Fruit fly (Drosophila melanogaster): ENCODE data around the gene mtSSB.

Gene mtSSB

DNA sequence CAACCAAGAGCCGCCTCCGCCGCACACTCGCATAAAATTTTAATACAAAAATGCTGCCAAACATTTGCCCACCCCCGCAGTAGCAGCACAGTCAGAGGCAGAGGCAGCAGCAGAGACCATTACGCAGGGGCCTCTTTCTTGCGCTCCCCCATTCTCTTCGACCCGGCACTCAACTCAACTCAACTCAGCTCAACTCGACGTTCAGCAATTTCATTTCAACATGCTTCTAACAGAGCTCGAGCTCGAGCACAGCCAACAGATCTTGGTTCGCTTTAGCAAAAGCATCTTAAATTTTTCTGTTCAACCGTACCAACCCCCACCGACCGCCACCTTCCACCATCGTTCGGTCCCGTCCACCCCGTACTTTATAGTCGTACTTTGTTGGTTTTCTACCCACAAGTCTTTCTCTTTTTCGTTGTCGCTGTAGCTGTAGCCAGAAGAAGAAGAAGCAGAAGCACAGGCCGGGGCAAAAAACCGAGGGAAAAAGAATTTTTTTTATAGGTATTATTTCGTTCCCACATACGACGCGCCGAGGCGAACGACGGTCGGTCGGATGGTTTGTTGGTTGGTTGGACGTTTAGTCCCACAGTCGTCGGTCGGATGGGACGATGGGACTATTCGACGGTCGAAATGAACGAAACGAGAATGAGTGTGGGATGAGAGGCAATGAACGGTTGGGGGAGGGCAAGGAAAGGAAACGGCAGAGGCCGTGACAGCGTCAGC, 30.3 kb upstream of the mtSSB start (continued):
- TF ChIP-seq crol (GFP tag; IDR thresholded peaks at IDR 0.05) (no peak), C15 (GFP tag; IDR thresholded peaks at IDR 0.05) (no peak), nerfin-2 (GFP tag; IDR thresholded peaks at IDR 0.05; ENCODE audit: partially characterized antibody) (no peak), ab (GFP tag; optimal IDR thresholded peaks at IDR 0.05) (no peak), CG8765 (GFP tag; IDR thresholded peaks at IDR 0.05) (no peak), Dbx (GFP tag; IDR thresholded peaks at IDR 0.05) (no peak), Aef1 (GFP tag; IDR thresholded peaks at IDR 0.05) (no peak), CG17385 (GFP tag; optimal IDR thresholded peaks at IDR 0.05) (peak; percentile 98), nau (GFP tag; optimal IDR thresholded peaks at IDR 0.05) (no peak), NFAT (GFP tag; IDR thresholded peaks at IDR 0.05) (no peak), CG15479 (GFP tag; optimal IDR thresholded peaks at IDR 0.05) (no peak), CG3065 (GFP tag; optimal IDR thresholded peaks at IDR 0.05) (no peak), stc (GFP tag; IDR thresholded peaks at IDR 0.05) (no peak), bcd (GFP tag; optimal IDR thresholded peaks at IDR 0.05) (no peak), vfl (GFP tag; optimal IDR thresholded peaks at IDR 0.05) (peak; percentile 38), phol (tag; optimal IDR thresholded peaks at IDR 0.05) (no peak), Sry-β (GFP tag; optimal IDR thresholded peaks at IDR 0.05) (no peak), CG9727 (GFP tag; optimal IDR thresholded peaks at IDR 0.05) (no peak), CG15011 (GFP tag; optimal IDR thresholded peaks at IDR 0.05) (no peak), CG33213 (GFP tag; optimal IDR thresholded peaks at IDR 0.05) (no peak), CG18262 (tag; optimal IDR thresholded peaks at IDR 0.05) (no peak), CG13624 (GFP tag; optimal IDR thresholded peaks at IDR 0.05) (peak; percentile 61), NK7.1 (GFP tag; optimal IDR thresholded peaks at IDR 0.05) (no peak), inv (GFP tag; IDR thresholded peaks at IDR 0.05; ENCODE audit: partially characterized antibody) (no peak), sd (tag; optimal IDR thresholded peaks at IDR 0.05) (peak; percentile 83), Rfx (GFP tag; IDR thresholded peaks at IDR 0.05) (no peak), pros (GFP tag; optimal IDR thresholded peaks at IDR 0.05) (peak; percentile 100), corto (GFP tag; optimal IDR thresholded peaks at IDR 0.05) (peak; percentile 86), btn (GFP tag; optimal IDR thresholded peaks at IDR 0.05) (no peak), onecut (GFP tag; IDR thresholded peaks at IDR 0.05) (no peak), ase (GFP tag; IDR thresholded peaks at IDR 0.05) (no peak), CG31388 (GFP tag; optimal IDR thresholded peaks at IDR 0.05) (no peak), CG18011 (GFP tag; optimal IDR thresholded peaks at IDR 0.05) (peak; percentile 51), ro (GFP tag; IDR thresholded peaks at IDR 0.05) (no peak), Eip74EF (GFP tag; optimal IDR thresholded peaks at IDR 0.05) (no peak), CG43689 (GFP tag; IDR thresholded peaks at IDR 0.05) (no peak), fd3F (GFP tag; optimal IDR thresholded peaks at IDR 0.05) (no peak), CG18599 (GFP tag; optimal IDR thresholded peaks at IDR 0.05) (peak; percentile 32), CG1792 (GFP tag; optimal IDR thresholded peaks at IDR 0.05) (no peak), CG1603 (tag; optimal IDR thresholded peaks at IDR 0.05) (peak; percentile 16), Antp (GFP tag; optimal IDR thresholded peaks at IDR 0.05) (peak; percentile 12), CrebB (tag; optimal IDR thresholded peaks at IDR 0.05) (no peak), CG12104 (GFP tag; optimal IDR thresholded peaks at IDR 0.05) (no peak), Gug (GFP tag; IDR thresholded peaks at IDR 0.05) (peak; percentile 24; the same call in 1 of the 4 replicates)

Data from whole organism, embryonic.